Worm (Caenorhabditis elegans) whole organism, early embryonic: ENCODE data around the gene nspg-6.

ENCODE experiments used
- B0310.2 ChIP-seq: sonication (generic microtip); optimal IDR thresholded peaks from 2 replicates; lab custom pipeline; 2016; ENCODE audit warnings: mild to moderate bottlenecking, missing genetic modification characterization, missing compliant biosample characterization
- ama-1 ChIP-seq: fragments of 150-350 bp; optimal IDR thresholded peaks from 2 replicates; lab custom pipeline; 2014
- flt-1 ChIP-seq: fragments of 200-800 bp; sonication (Bioruptor generic); IDR thresholded peaks from 2 replicates; pipeline ENCODE4 v1.3.6; 2022; ENCODE audit warnings: missing genetic modification characterization, missing compliant biosample characterization
- pes-1 ChIP-seq: fragments of 200-800 bp; sonication (Bioruptor generic); IDR thresholded peaks from 2 replicates; pipeline ENCODE4 v1.3.6; 2022; ENCODE audit warnings: missing genetic modification reagents, missing genetic modification characterization, missing compliant biosample characterization

ce11 chrIII:7285783-7286182, 29.0 kb downstream of the nspg-6 start, which contains the start of gene pho-5:
- no peak for TF ChIP-seq B0310.2 (tag; lab: Kevin White, UChicago)
- TF ChIP-seq ama-1 (lab: Kevin White, UChicago) = no peak
- no peak for TF ChIP-seq pes-1 (GFP tag; lab: Robert Waterston, UW)
- TF ChIP-seq flt-1 (GFP tag; lab: Robert Waterston, UW) = no peak
